Worm (Caenorhabditis elegans) whole organism, L2 larva: ENCODE measurements around the gene Y76B12C.9.
A peak's percentile ranks its signal among the peaks of the same experiment; 100 is the strongest.

Experiments
- C34F6.9 ChIP-seq: fragments of 150-350 bp; optimal IDR thresholded peaks from 2 replicates; lab custom pipeline; 2014; ENCODE audit warnings: missing biosample characterization, missing genetic modification characterization
- F13H6.1 ChIP-seq: sonication (generic microtip); optimal IDR thresholded peaks from 2 replicates; lab custom pipeline; 2016; ENCODE audit warnings: missing genetic modification characterization, missing compliant biosample characterization
- Y55F3AM.14 ChIP-seq: fragments of 200-800 bp; sonication (Bioruptor generic); optimal IDR thresholded peaks from 2 replicates; lab custom pipeline; 2018; ENCODE audit warnings: mild to moderate bottlenecking, missing genetic modification characterization, missing compliant biosample characterization
- alr-1 ChIP-seq: fragments of 150-350 bp; optimal IDR thresholded peaks from 2 replicates; lab custom pipeline; 2014; ENCODE audit warnings: missing biosample characterization, missing genetic modification characterization
- aly-2 ChIP-seq: fragments of 150-350 bp; optimal IDR thresholded peaks from 2 replicates; lab custom pipeline; 2014; ENCODE audit warnings: missing biosample characterization, missing genetic modification characterization
- ama-1 ChIP-seq: fragments of 150-350 bp; optimal IDR thresholded peaks from 2 replicates; lab custom pipeline; 2018; ENCODE audit warnings: inconsistent platforms
- blmp-1 ChIP-seq: sonication (generic microtip); optimal IDR thresholded peaks from 2 replicates; lab custom pipeline; 2017; ENCODE audit warnings: missing genetic modification characterization, mild to moderate bottlenecking, missing compliant biosample characterization, antibody characterized with exemption, moderate library complexity; ENCODE audit not compliant: insufficient read depth
- ceh-16 ChIP-seq: fragments of 150-350 bp; optimal IDR thresholded peaks from 2 replicates; lab custom pipeline; 2014; ENCODE audit warnings: missing biosample characterization, missing genetic modification characterization
- ceh-82 ChIP-seq: fragments of 150-350 bp; optimal IDR thresholded peaks from 2 replicates; lab custom pipeline; 2014; ENCODE audit warnings: missing biosample characterization, missing genetic modification characterization
- crh-2 ChIP-seq: sonication (generic microtip); optimal IDR thresholded peaks from 2 replicates; lab custom pipeline; 2017; ENCODE audit warnings: missing biosample characterization, missing genetic modification characterization
- elt-3 ChIP-seq: sonication (generic microtip); optimal IDR thresholded peaks from 2 replicates; lab custom pipeline; 2017; ENCODE audit warnings: missing biosample characterization, missing genetic modification characterization
- gmeb-1 ChIP-seq: fragments of 150-350 bp; optimal IDR thresholded peaks from 2 replicates; lab custom pipeline; 2014; ENCODE audit warnings: missing biosample characterization, missing genetic modification characterization
- lin-11 ChIP-seq: fragments of 150-350 bp; sonication (generic microtip); optimal IDR thresholded peaks from 2 replicates; lab custom pipeline; 2014; ENCODE audit warnings: missing biosample characterization, missing genetic modification characterization, inconsistent platforms, mixed read lengths
- lin-39 ChIP-seq: fragments of 150-350 bp; optimal IDR thresholded peaks from 2 replicates; lab custom pipeline; 2014; ENCODE audit warnings: missing biosample characterization, missing genetic modification reagents, missing genetic modification characterization
- lsy-2 ChIP-seq, 2 experiments: fragments of 150-350 bp in 1 of 2; sonication (generic microtip) in 1 of 2; optimal IDR thresholded peaks; 2 replicates each; lab custom pipeline; 2014 to 2017; ENCODE audit warnings: missing biosample characterization in 2 of 2, missing genetic modification characterization in 2 of 2
- mab-5 ChIP-seq: fragments of 150-350 bp; optimal IDR thresholded peaks from 2 replicates; lab custom pipeline; 2014; ENCODE audit warnings: missing biosample characterization, missing genetic modification characterization
- mbf-1 ChIP-seq: sonication (generic microtip); optimal IDR thresholded peaks from 2 replicates; lab custom pipeline; 2017; ENCODE audit warnings: missing biosample characterization, missing genetic modification characterization
- mdl-1 ChIP-seq, 2 experiments: fragments of 150-350 bp in 1 of 2; sonication (generic microtip) in 1 of 2; optimal IDR thresholded peaks; 2 replicates each; lab custom pipeline; 2017; ENCODE audit warnings: missing biosample characterization in 2 of 2, missing genetic modification characterization in 2 of 2
- nhr-10 ChIP-seq: sonication (generic microtip); optimal IDR thresholded peaks from 2 replicates; lab custom pipeline; 2017; ENCODE audit warnings: missing biosample characterization, missing genetic modification characterization
- nhr-11 ChIP-seq: fragments of 150-350 bp; optimal IDR thresholded peaks from 2 replicates; lab custom pipeline; 2014; ENCODE audit warnings: missing biosample characterization, missing genetic modification characterization
- nhr-129 ChIP-seq: fragments of 150-350 bp; optimal IDR thresholded peaks from 2 replicates; lab custom pipeline; 2014; ENCODE audit warnings: missing biosample characterization, missing genetic modification characterization
- nhr-21 ChIP-seq: fragments of 150-350 bp; optimal IDR thresholded peaks from 2 replicates; lab custom pipeline; 2014; ENCODE audit warnings: missing biosample characterization, missing genetic modification characterization
- nhr-23 ChIP-seq: fragments of 150-350 bp; optimal IDR thresholded peaks from 2 replicates; lab custom pipeline; 2014; ENCODE audit warnings: missing biosample characterization, missing genetic modification reagents, missing genetic modification characterization
- nhr-237 ChIP-seq: fragments of 150-350 bp; optimal IDR thresholded peaks from 2 replicates; lab custom pipeline; 2014; ENCODE audit warnings: missing biosample characterization, missing genetic modification characterization
- nhr-25 ChIP-seq: fragments of 150-350 bp; sonication (generic microtip); optimal IDR thresholded peaks from 3 replicates; lab custom pipeline; 2014; ENCODE audit warnings: missing biosample characterization, missing genetic modification characterization
- nhr-6 ChIP-seq: fragments of 150-350 bp; optimal IDR thresholded peaks from 2 replicates; lab custom pipeline; 2014; ENCODE audit warnings: missing biosample characterization, missing genetic modification characterization
- nhr-77 ChIP-seq: fragments of 150-350 bp; optimal IDR thresholded peaks from 2 replicates; lab custom pipeline; 2014; ENCODE audit warnings: missing biosample characterization, missing genetic modification characterization
- peb-1 ChIP-seq: fragments of 150-350 bp; optimal IDR thresholded peaks from 2 replicates; lab custom pipeline; 2014; ENCODE audit warnings: missing biosample characterization, missing genetic modification characterization
- sem-4 ChIP-seq: fragments of 150-350 bp; optimal IDR thresholded peaks from 2 replicates; lab custom pipeline; 2014; ENCODE audit warnings: missing biosample characterization, missing genetic modification reagents, missing genetic modification characterization
- sma-3 ChIP-seq: sonication (generic microtip); optimal IDR thresholded peaks from 2 replicates; lab custom pipeline; 2016; ENCODE audit warnings: missing genetic modification reagents, missing genetic modification characterization, missing compliant biosample characterization
- snpc-4 ChIP-seq: fragments of 150-350 bp; optimal IDR thresholded peaks from 2 replicates; lab custom pipeline; 2014; ENCODE audit warnings: missing biosample characterization, missing genetic modification characterization
- zag-1 ChIP-seq: fragments of 150-350 bp; optimal IDR thresholded peaks from 2 replicates; lab custom pipeline; 2014; ENCODE audit warnings: missing biosample characterization, missing genetic modification characterization
- ztf-11 ChIP-seq: sonication (generic microtip); optimal IDR thresholded peaks from 2 replicates; lab custom pipeline; 2017; ENCODE audit warnings: missing biosample characterization, missing genetic modification characterization
- ztf-4 ChIP-seq: fragments of 150-350 bp; optimal IDR thresholded peaks from 2 replicates; lab custom pipeline; 2014; ENCODE audit warnings: missing biosample characterization, missing genetic modification characterization

Y76B12C.9 gene

DNA sequence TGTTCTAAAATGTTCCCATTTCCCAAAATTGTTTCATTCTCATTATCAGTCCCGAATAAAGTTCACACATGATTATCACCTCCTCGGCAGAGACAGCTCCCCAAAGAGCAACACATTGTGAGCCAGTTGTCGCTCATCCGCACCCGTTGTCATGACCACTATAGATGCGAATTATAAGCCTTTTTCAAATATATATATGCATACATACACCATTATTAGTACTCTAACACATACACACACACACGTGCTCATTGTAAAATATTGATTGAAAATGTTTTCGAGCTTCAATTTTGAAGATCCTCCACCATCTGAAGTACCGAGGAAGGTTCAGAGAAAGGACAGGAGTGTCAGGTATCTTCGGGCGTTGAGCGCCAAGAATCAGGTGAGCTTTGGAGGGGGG is at the start of gene Y76B12C.9, which contains the start of gene cng-2:
Y76B12C.9 (minus strand) TSS at position 101 of the 400 bp plus-strand sequence.
cng-2 (plus strand) TSS at position 218 of the 400 bp plus-strand sequence.
- no peak for TF ChIP-seq nhr-10
- TF ChIP-seq nhr-21 (tag; lab: Kevin White, UChicago) = no peak
- TF ChIP-seq nhr-77 (tag; lab: Kevin White, UChicago) = no peak
- no peak for TF ChIP-seq ztf-11 (tag; lab: Kevin White, UChicago)
- no peak for TF ChIP-seq nhr-6
- no peak for TF ChIP-seq Y55F3AM.14 (GFP tag; lab: Kevin White, UChicago)

DNA sequence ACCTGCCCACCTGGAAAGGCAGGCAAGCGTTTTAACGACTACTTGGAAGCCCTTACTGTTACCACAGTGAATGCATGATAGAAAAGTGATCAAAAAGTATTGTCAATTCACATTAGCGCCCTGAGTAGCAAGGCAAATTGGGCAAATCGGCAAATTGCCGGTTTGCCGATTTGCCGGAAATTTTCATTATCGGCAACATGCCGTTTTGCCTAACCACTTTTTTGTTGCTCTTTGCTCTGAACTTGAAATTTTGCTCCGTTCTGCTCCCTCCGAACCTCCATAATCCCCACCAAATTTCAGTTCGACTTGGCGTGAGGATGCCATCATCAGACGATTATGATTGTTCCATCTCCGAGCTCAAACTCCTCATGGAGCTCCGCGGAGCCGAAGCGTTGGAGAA is 46.9 kb upstream of the Y76B12C.9 start, which contains the start of gene mca-2:
mca-2 (plus strand) TSS at position 301 of the 400 bp plus-strand sequence.
- no peak for TF ChIP-seq peb-1 (tag; lab: Kevin White, UChicago)
- no peak for TF ChIP-seq mdl-1 (tag; optimal IDR thresholded peaks at IDR 0.05; lab: Kevin White, UChicago)
- TF ChIP-seq alr-1 (tag; lab: Kevin White, UChicago) = no peak
- TF ChIP-seq lin-39 (tag; lab: Kevin White, UChicago) = no peak
- no peak for TF ChIP-seq snpc-4
- TF ChIP-seq gmeb-1 (tag; lab: Kevin White, UChicago) = no peak
- TF ChIP-seq C34F6.9 (tag; lab: Kevin White, UChicago) = no peak
- TF ChIP-seq ceh-82 (tag; lab: Kevin White, UChicago) = no peak
- no peak for TF ChIP-seq aly-2 (tag; lab: Kevin White, UChicago)
- TF ChIP-seq nhr-11 = no peak
- TF ChIP-seq nhr-23 (tag; lab: Kevin White, UChicago) = no peak
- TF ChIP-seq ztf-11 (tag; lab: Kevin White, UChicago) = no peak
- no peak for TF ChIP-seq ama-1 (lab: Kevin White, UChicago)
- TF ChIP-seq nhr-237 (tag; lab: Kevin White, UChicago) = no peak
- TF ChIP-seq ztf-4 = no peak
- TF ChIP-seq elt-3 (tag; lab: Kevin White, UChicago) = no peak
- TF ChIP-seq mab-5 (tag; lab: Kevin White, UChicago) = no peak
- no peak for TF ChIP-seq mbf-1 (tag; lab: Kevin White, UChicago)
- no peak for TF ChIP-seq nhr-10

DNA sequence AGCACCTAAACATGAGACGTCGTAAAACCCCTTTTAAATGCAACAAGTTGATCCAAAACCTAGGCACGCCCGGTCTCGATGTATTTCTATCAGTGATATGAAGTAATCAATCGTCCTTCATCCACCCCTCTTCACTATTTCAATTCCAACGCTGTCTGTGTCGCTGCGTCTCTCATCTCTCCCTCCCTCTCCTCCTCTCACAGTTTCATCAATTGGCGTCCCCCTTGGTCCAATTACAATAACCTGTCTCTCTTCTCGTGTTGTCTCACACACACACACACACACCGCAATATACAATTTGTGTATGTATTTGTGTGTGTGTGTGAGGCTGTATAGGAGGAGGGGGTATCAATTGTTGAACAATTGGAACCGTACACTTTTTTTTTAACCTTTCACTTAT is 46.3 kb upstream of the Y76B12C.9 start:
- TF ChIP-seq aly-2 (tag; lab: Kevin White, UChicago) (no peak), blmp-1 (peak; percentile 34), sma-3 (GFP tag; lab: Kevin White, UChicago) (peak; percentile 48), nhr-25 (peak; percentile 58), snpc-4 (no peak), nhr-21 (tag; lab: Kevin White, UChicago) (peak; percentile 12), nhr-129 (tag; lab: Kevin White, UChicago) (peak; percentile 49), C34F6.9 (tag; lab: Kevin White, UChicago) (no peak)
- TF ChIP-seq, all 48 proteins: peak for 5

DNA sequence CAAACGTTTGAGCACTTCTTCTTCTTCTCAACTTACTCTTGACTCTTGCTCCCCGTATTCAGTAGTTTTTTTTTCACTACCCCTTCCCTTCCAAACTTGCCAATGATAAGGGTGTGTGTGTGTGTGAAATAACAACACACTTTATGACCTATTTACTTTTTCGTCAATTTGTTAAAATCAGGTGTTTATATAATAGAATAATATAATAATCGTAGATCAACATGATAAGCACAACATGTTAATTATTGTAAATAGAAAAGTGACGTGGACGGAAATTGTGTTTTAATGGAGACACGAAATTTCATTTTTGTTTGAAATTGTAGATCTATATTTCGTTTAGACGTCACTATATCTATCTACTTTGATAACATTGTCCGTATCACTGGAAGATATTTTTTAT is 43.5 kb upstream of the Y76B12C.9 start:
- no peak for TF ChIP-seq nhr-23 (tag; lab: Kevin White, UChicago)
- no peak for TF ChIP-seq nhr-21 (tag; lab: Kevin White, UChicago)
- no peak for TF ChIP-seq nhr-25
- no peak for TF ChIP-seq ama-1 (lab: Kevin White, UChicago)
- TF ChIP-seq nhr-10 = no peak
- TF ChIP-seq lsy-2 (tag; optimal IDR thresholded peaks at IDR 0.05; lab: Kevin White, UChicago) = no peak
- no peak for TF ChIP-seq ceh-16 (tag; lab: Kevin White, UChicago)
- no peak for TF ChIP-seq nhr-6
- no peak for TF ChIP-seq zag-1 (tag; lab: Kevin White, UChicago)
- no peak for TF ChIP-seq nhr-129 (tag; lab: Kevin White, UChicago)
- no peak for TF ChIP-seq lin-39 (tag; lab: Kevin White, UChicago)
- TF ChIP-seq peb-1 (tag; lab: Kevin White, UChicago) = no peak
- no peak for TF ChIP-seq aly-2 (tag; lab: Kevin White, UChicago)
- TF ChIP-seq blmp-1 = no peak
- no peak for TF ChIP-seq nhr-11
- no peak for TF ChIP-seq lin-11 (tag; lab: Kevin White, UChicago)
- no peak for TF ChIP-seq crh-2
- TF ChIP-seq F13H6.1 = no peak

DNA sequence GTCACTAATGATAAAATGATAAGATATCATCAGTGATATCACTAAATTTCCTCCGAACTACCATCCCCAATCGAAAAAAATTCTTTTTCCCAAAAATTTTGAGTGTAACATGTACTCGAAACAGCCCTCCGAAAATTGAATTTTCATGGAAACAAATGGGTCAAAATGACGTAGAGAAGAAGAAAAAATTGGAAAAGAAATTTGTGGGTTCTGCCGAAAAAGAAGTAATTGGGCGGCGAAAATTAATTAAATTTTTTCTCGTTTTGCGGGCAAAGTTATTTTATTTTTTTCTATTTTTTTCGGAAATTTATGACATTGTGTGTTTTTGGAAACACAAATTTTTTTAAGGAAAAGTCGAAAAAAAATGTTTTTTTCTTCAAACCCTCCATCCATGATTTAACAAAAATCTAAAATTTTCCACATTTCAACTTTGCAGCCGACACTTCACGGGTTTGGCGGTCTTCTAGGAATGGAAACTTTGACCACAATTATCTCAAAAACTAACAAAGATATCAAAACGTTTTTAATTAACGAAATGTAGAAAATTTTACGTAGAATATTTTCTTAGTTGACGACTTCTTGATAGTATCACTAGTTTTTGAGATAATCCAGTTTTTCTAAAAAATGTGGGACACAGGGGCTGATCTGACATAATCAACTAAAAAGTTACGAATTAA is 40.4 kb upstream of the Y76B12C.9 start:
- TF ChIP-seq sem-4 (no peak), lsy-2 (tag; optimal IDR thresholded peaks at IDR 0.05; lab: Kevin White, UChicago) (peak in 1 of 2 experiments; percentile 10), C34F6.9 (tag; lab: Kevin White, UChicago) (no peak)
